Worm (Caenorhabditis elegans) whole organism, mixed stage, embryonic: ENCODE measurements around the gene ZK792.7.

Experiments used
- M03D4.4 ChIP-seq: sonication (generic microtip); optimal IDR thresholded peaks from 2 replicates; lab custom pipeline; 2017; ENCODE audit warnings: mild to moderate bottlenecking, missing genetic modification characterization, missing compliant biosample characterization
- blmp-1 ChIP-seq: fragments of 150-350 bp; optimal IDR thresholded peaks from 2 replicates; lab custom pipeline; 2014; ENCODE audit warnings: missing biosample characterization, missing genetic modification characterization
- ceh-83 ChIP-seq: fragments of 200-800 bp; sonication (Bioruptor generic); optimal IDR thresholded peaks from 2 replicates; lab custom pipeline; 2018; ENCODE audit warnings: mild to moderate bottlenecking, missing genetic modification characterization, missing compliant biosample characterization
- elt-3 ChIP-seq: fragments of 150-350 bp; optimal IDR thresholded peaks from 2 replicates; lab custom pipeline; 2014; ENCODE audit warnings: missing biosample characterization, missing genetic modification characterization
- hlh-1 ChIP-seq: fragments of 150-350 bp; optimal IDR thresholded peaks from 2 replicates; lab custom pipeline; 2014; ENCODE audit warnings: missing biosample characterization, missing genetic modification reagents, missing genetic modification characterization
- lin-13 ChIP-seq: fragments of 150-350 bp; optimal IDR thresholded peaks from 2 replicates; lab custom pipeline; 2014; ENCODE audit warnings: missing biosample characterization, missing genetic modification characterization
- lin-32 ChIP-seq: fragments of 200-800 bp; sonication (Bioruptor generic); optimal IDR thresholded peaks from 2 replicates; lab custom pipeline; 2018; ENCODE audit warnings: mild to moderate bottlenecking, missing genetic modification characterization, missing compliant biosample characterization
- lsy-2 ChIP-seq: fragments of 150-350 bp; optimal IDR thresholded peaks from 2 replicates; lab custom pipeline; 2014; ENCODE audit warnings: missing biosample characterization, missing genetic modification characterization
- mep-1 ChIP-seq: fragments of 150-350 bp; optimal IDR thresholded peaks from 2 replicates; lab custom pipeline; 2017; ENCODE audit warnings: missing biosample characterization, missing genetic modification reagents, missing genetic modification characterization, inconsistent platforms
- nhr-12 ChIP-seq: fragments of 150-350 bp; optimal IDR thresholded peaks from 2 replicates; lab custom pipeline; 2014; ENCODE audit warnings: missing biosample characterization, missing genetic modification characterization
- nhr-76 ChIP-seq: sonication (generic microtip); optimal IDR thresholded peaks from 2 replicates; lab custom pipeline; 2017; ENCODE audit warnings: missing biosample characterization, missing genetic modification characterization
- snpc-4 ChIP-seq: fragments of 150-350 bp; optimal IDR thresholded peaks from 2 replicates; lab custom pipeline; 2014; ENCODE audit warnings: missing biosample characterization, missing genetic modification characterization
- unc-39 ChIP-seq: fragments of 150-350 bp; optimal IDR thresholded peaks from 2 replicates; lab custom pipeline; 2014; ENCODE audit warnings: missing biosample characterization, missing genetic modification characterization
- unc-62 ChIP-seq: fragments of 150-350 bp; optimal IDR thresholded peaks from 2 replicates; lab custom pipeline; 2014; ENCODE audit warnings: missing biosample characterization, missing genetic modification reagents, missing genetic modification characterization
- zip-8 ChIP-seq: fragments of 150-350 bp; optimal IDR thresholded peaks from 2 replicates; lab custom pipeline; 2014; ENCODE audit warnings: missing biosample characterization, missing genetic modification characterization
- ztf-11 ChIP-seq: fragments of 150-350 bp; optimal IDR thresholded peaks from 2 replicates; lab custom pipeline; 2014; ENCODE audit warnings: missing biosample characterization, missing genetic modification characterization

ZK792.7 gene

ce11 chrIV:11744287-11744686 is 50.0 kb downstream of the ZK792.7 start:
- peak; percentile 4 for TF ChIP-seq zip-8 (tag; lab: Kevin White, UChicago)
- no peak for TF ChIP-seq nhr-12
- no peak for TF ChIP-seq lin-32 (GFP tag; lab: Kevin White, UChicago)
- TF ChIP-seq unc-62 (GFP tag; lab: Kevin White, UChicago): no peak
- no peak for TF ChIP-seq M03D4.4
- TF ChIP-seq nhr-76 (tag; lab: Kevin White, UChicago): no peak
- TF ChIP-seq unc-39: no peak
- TF ChIP-seq, all 35 proteins: peak for 1

DNA sequence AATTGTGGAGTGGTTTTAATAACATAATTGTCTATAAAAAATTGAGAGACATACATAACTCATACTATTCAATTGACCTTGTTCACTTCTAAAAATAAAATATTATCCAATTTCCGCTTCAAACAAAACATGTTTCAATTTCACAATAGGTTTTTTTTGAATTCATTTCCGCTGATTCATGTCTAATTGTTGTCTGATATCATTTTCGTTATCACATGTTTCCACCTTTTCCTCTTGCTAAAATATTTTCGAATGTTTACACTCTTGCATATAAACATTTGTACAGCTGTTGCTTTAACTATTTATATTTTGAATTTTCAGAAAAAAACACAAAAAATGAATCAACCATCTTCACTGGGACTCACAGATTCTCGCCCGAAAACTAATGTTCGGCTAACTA is 51.1 kb downstream of the ZK792.7 start, which contains the start of gene gem-4:
TSS of gene gem-4 (plus strand) at position 301 of the 400 bp plus-strand sequence.
- TF ChIP-seq snpc-4 (tag; lab: Kevin White, UChicago) (no peak), ceh-83 (GFP tag; lab: Kevin White, UChicago) (no peak), blmp-1 (tag; lab: Kevin White, UChicago) (no peak), elt-3 (no peak), nhr-12 (no peak), M03D4.4 (no peak), lsy-2 (tag; lab: Kevin White, UChicago) (no peak), hlh-1 (no peak), lin-13 (tag; lab: Kevin White, UChicago) (no peak), ztf-11 (tag; lab: Kevin White, UChicago) (no peak), mep-1 (no peak)
